Fruit fly (Drosophila melanogaster) whole organism, adult: ENCODE results near the gene Obp83ef.
A peak's percentile ranks its signal among the peaks of the same experiment; 100 is the strongest.

Experiments used
- CG11617 ChIP-seq: fragments of 200-800 bp; sonication (Bioruptor generic); optimal IDR thresholded peaks from 2 replicates; lab custom pipeline; 2017; ENCODE audit warnings: mild to moderate bottlenecking, missing biosample characterization, missing genetic modification reagents, missing genetic modification characterization
- CG12768 ChIP-seq: fragments of 200-800 bp; sonication (Bioruptor generic); optimal IDR thresholded peaks from 2 replicates; lab custom pipeline; 2017; ENCODE audit warnings: missing biosample characterization, missing genetic modification characterization, mild to moderate bottlenecking, moderate library complexity, missing genetic modification reagents
- CG14711 ChIP-seq: fragments of 200-800 bp; sonication (Bioruptor generic); optimal IDR thresholded peaks from 2 replicates; lab custom pipeline; 2018; ENCODE audit warnings: missing biosample characterization, mild to moderate bottlenecking, missing genetic modification characterization, moderate library complexity
- CG1620 ChIP-seq: fragments of 200-800 bp; sonication (Bioruptor generic); optimal IDR thresholded peaks from 2 replicates; lab custom pipeline; 2016; ENCODE audit warnings: missing biosample characterization, missing genetic modification characterization
- CG33017 ChIP-seq: fragments of 200-800 bp; sonication (Bioruptor generic); optimal IDR thresholded peaks from 2 replicates; lab custom pipeline; 2018; ENCODE audit warnings: missing biosample characterization, mild to moderate bottlenecking, missing genetic modification characterization, moderate library complexity
- CG5204 ChIP-seq: fragments of 200-800 bp; sonication (Bioruptor generic); optimal IDR thresholded peaks from 2 replicates; lab custom pipeline; 2016; ENCODE audit warnings: missing biosample characterization, missing genetic modification characterization
- CG7045 ChIP-seq: fragments of 200-800 bp; sonication (Bioruptor generic); optimal IDR thresholded peaks from 2 replicates; lab custom pipeline; 2017; ENCODE audit warnings: missing biosample characterization, mild to moderate bottlenecking, missing genetic modification characterization
- CG7101 ChIP-seq: fragments of 200-800 bp; sonication (Bioruptor generic); optimal IDR thresholded peaks from 2 replicates; lab custom pipeline; 2018; ENCODE audit warnings: missing biosample characterization, mild to moderate bottlenecking, missing genetic modification characterization, moderate library complexity
- Clk ChIP-seq: fragments of 200-800 bp; sonication (Bioruptor generic); optimal IDR thresholded peaks from 2 replicates; lab custom pipeline; 2017; ENCODE audit warnings: missing biosample characterization, missing genetic modification characterization
- Crg-1 ChIP-seq: fragments of 200-800 bp; sonication (Bioruptor generic); optimal IDR thresholded peaks from 2 replicates; lab custom pipeline; 2016; ENCODE audit warnings: missing biosample characterization, missing genetic modification characterization
- Hr96 ChIP-seq: fragments of 200-800 bp; sonication (Bioruptor generic); optimal IDR thresholded peaks from 2 replicates; lab custom pipeline; 2016; ENCODE audit warnings: missing biosample characterization, missing genetic modification characterization
- Mnt ChIP-seq: fragments of 200-800 bp; sonication (Bioruptor generic); optimal IDR thresholded peaks from 2 replicates; lab custom pipeline; 2016; ENCODE audit warnings: missing biosample characterization, mild to moderate bottlenecking, missing genetic modification characterization
- bab1 ChIP-seq: fragments of 200-800 bp; sonication (Bioruptor generic); optimal IDR thresholded peaks from 3 replicates; lab custom pipeline; 2019; ENCODE audit warnings: missing biosample characterization, mild to moderate bottlenecking, missing genetic modification characterization, moderate library complexity
- cic ChIP-seq: fragments of 200-800 bp; sonication (Bioruptor generic); optimal IDR thresholded peaks from 2 replicates; lab custom pipeline; 2017; ENCODE audit warnings: missing biosample characterization, mild to moderate bottlenecking, missing genetic modification characterization, moderate library complexity
- cnc ChIP-seq, 2 experiments: fragments of >200 bp; optimal IDR thresholded peaks; 2 replicates each; lab custom pipeline; 2017
- kay ChIP-seq: fragments of 200-800 bp; sonication (Bioruptor generic); peaks from one replicate; lab custom pipeline; 2016; ENCODE audit warnings: missing biosample characterization, missing genetic modification characterization, borderline replicate concordance
- ovo ChIP-seq: fragments of 200-800 bp; sonication (Bioruptor generic); optimal IDR thresholded peaks from 2 replicates; lab custom pipeline; 2016; ENCODE audit warnings: missing biosample characterization, missing genetic modification characterization
- pad ChIP-seq: fragments of 200-800 bp; sonication (Bioruptor generic); optimal IDR thresholded peaks from 3 replicates; lab custom pipeline; 2017; ENCODE audit warnings: missing biosample characterization, missing genetic modification characterization, mild to moderate bottlenecking, moderate library complexity, missing genetic modification reagents
- tj ChIP-seq: fragments of 200-800 bp; sonication (Bioruptor generic); optimal IDR thresholded peaks from 3 replicates; lab custom pipeline; 2017; ENCODE audit warnings: missing biosample characterization, mild to moderate bottlenecking, missing genetic modification characterization, moderate library complexity
- toe ChIP-seq: fragments of 200-800 bp; sonication (Bioruptor generic); optimal IDR thresholded peaks from 2 replicates; lab custom pipeline; 2016; ENCODE audit warnings: missing biosample characterization, missing genetic modification characterization

Obp83ef gene

dm6 chr3R:6102726-6103125, 8.1 kb downstream of the Obp83ef start:
- TF ChIP-seq ovo: no peak
- no peak for TF ChIP-seq CG33017 (tag; lab: Kevin White, UChicago)
- TF ChIP-seq kay (GFP tag; lab: Kevin White, UChicago): no peak
- TF ChIP-seq cic (GFP tag; lab: Kevin White, UChicago): no peak
- TF ChIP-seq CG12768 (GFP tag; lab: Kevin White, UChicago): no peak
- no peak for TF ChIP-seq Hr96 (GFP tag; lab: Kevin White, UChicago)

DNA sequence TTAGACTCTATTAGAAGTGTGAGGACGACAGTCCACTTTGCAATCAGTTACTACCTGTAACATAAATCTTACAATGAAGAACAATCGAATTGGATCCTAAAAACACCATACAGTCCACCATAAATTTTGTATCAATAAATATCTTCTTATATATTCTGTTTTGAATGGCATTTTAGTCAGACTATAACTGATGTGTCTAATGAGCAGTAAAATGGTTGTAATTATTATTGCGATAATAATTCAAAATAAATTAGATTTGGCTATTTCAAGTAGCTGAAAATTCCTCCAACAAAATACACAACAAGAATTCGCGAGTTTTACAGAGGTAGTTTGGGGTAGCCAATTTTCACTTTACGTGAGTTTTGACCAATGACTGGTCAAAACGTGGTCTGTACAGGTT, 8.5 kb downstream of the Obp83ef start:
- TF ChIP-seq CG7101 (tag; lab: Kevin White, UChicago) (no peak), CG5204 (GFP tag; lab: Kevin White, UChicago) (no peak), toe (GFP tag; lab: Kevin White, UChicago) (no peak), CG1620 (no peak), cic (GFP tag; lab: Kevin White, UChicago) (no peak), kay (GFP tag; lab: Kevin White, UChicago) (no peak)

DNA sequence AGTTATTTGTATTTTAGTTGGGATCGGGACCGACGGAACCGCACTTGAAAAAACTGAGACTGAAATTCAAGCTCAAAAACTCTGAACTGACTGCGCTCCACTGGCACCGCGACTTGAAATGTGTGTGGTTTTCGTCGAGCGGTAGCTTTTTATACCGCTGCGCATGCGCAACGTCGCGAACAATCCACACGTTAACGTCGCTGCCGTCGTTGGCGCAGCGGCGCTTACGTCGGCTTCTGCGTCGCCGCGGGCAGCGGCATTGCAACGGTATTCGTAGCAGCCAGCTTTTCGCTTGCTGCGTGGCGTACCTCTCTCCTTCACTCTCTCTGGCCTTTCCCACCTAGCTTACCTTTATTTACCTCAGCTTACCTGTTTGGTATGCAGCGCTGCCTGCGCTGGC, 10.1 kb downstream of the Obp83ef start, which contains the start of gene Gasp:
TSS of gene Gasp (minus strand) at position 124 of the 400 bp plus-strand sequence.
- TF ChIP-seq ovo: peak; percentile 2
- TF ChIP-seq pad (GFP tag; lab: Kevin White, UChicago): no peak

DNA sequence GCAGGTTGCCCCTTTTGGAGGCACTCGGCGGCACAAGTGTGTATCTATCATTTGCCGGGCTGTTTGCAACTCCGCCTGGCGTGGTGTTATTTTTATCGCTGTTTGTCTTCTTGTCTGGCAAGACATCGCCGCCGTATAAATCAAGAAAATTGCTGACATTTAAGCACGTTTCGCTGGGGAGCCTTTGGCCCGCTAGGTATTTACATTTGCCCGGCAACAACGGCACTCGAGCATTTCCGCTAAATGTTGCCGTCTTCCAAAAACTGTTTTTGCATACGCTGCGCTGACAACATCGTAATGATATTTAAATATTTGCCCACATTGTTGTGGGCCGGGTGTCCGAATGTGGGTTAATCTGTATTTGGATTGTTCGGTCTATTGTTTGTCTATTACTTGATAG, 12.5 kb downstream of the Obp83ef start:
- no peak for TF ChIP-seq Clk (GFP tag; lab: Kevin White, UChicago)
- TF ChIP-seq bab1 (GFP tag; lab: Kevin White, UChicago): no peak
- TF ChIP-seq CG14711: no peak
- TF ChIP-seq cic (GFP tag; lab: Kevin White, UChicago): no peak
- TF ChIP-seq Crg-1 (GFP tag; lab: Kevin White, UChicago): no peak
- no peak for TF ChIP-seq tj (GFP tag; lab: Kevin White, UChicago)

- TF ChIP-seq Clk (GFP tag; lab: Kevin White, UChicago) (no peak), CG7045 (GFP tag; lab: Kevin White, UChicago) (no peak), CG7101 (tag; lab: Kevin White, UChicago) (no peak), cnc (optimal IDR thresholded peaks at IDR 0.05; lab: Kevin White, UChicago) (no peak), CG5204 (GFP tag; lab: Kevin White, UChicago) (no peak), tj (GFP tag; lab: Kevin White, UChicago) (no peak), cic (GFP tag; lab: Kevin White, UChicago) (no peak), pad (GFP tag; lab: Kevin White, UChicago) (no peak), bab1 (GFP tag; lab: Kevin White, UChicago) (no peak), ovo (no peak), CG33017 (tag; lab: Kevin White, UChicago) (no peak), CG14711 (no peak), kay (GFP tag; lab: Kevin White, UChicago) (no peak), toe (GFP tag; lab: Kevin White, UChicago) (no peak), CG1620 (no peak)
These were observed 13.8 kb downstream of the Obp83ef start for dm6 chr3R:6097042-6097441.

dm6 chr3R:6082132-6082531, 28.7 kb downstream of the Obp83ef start:
- TF ChIP-seq toe (GFP tag; lab: Kevin White, UChicago): no peak
- no peak for TF ChIP-seq Clk (GFP tag; lab: Kevin White, UChicago)
- TF ChIP-seq CG14711: no peak
- no peak for TF ChIP-seq CG11617 (GFP tag; lab: Kevin White, UChicago)
- no peak for TF ChIP-seq CG33017 (tag; lab: Kevin White, UChicago)
- no peak for TF ChIP-seq bab1 (GFP tag; lab: Kevin White, UChicago)
- TF ChIP-seq cic (GFP tag; lab: Kevin White, UChicago): no peak
- no peak for TF ChIP-seq CG1620
- TF ChIP-seq CG12768 (GFP tag; lab: Kevin White, UChicago): no peak
- TF ChIP-seq Hr96 (GFP tag; lab: Kevin White, UChicago): no peak
- TF ChIP-seq Mnt (GFP tag; lab: Kevin White, UChicago): no peak
- no peak for TF ChIP-seq Crg-1 (GFP tag; lab: Kevin White, UChicago)
- TF ChIP-seq kay (GFP tag; lab: Kevin White, UChicago): no peak
- TF ChIP-seq cnc (optimal IDR thresholded peaks at IDR 0.05; lab: Kevin White, UChicago): no peak

DNA sequence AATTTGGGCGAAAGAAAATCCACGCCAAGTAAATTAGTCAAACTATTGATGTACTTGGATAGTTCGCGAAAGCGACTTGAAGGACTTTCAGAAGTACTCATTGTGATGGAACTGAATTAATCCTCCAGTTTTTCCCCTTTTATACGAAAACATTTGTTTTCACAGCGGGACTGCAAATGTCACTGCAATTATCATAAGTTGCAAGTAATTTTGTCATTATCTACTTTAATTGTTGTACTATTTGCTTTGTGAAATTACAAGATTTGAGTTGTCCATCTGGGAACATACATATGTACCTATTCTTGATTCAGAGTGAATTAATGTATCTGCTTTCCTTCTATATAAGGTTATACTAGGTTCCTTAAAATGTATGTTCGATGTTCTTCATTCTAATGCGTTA, 32.7 kb downstream of the Obp83ef start, which contains the start of gene Or83c:
TSS of gene Or83c (minus strand) at position 101 of the 400 bp plus-strand sequence.
- no peak for TF ChIP-seq CG11617 (GFP tag; lab: Kevin White, UChicago)
- TF ChIP-seq CG7101 (tag; lab: Kevin White, UChicago): no peak
- no peak for TF ChIP-seq kay (GFP tag; lab: Kevin White, UChicago)
- TF ChIP-seq tj (GFP tag; lab: Kevin White, UChicago): no peak
